Worm (Caenorhabditis elegans) whole organism, L1 larva: ENCODE results near the gene npp-15.
A peak's percentile ranks its signal among the peaks of the same experiment; 100 is the strongest.

Source experiments
- C16A3.4 ChIP-seq: fragments of 150-350 bp; optimal IDR thresholded peaks from 2 replicates; lab custom pipeline; 2014; ENCODE audit warnings: missing biosample characterization, missing genetic modification characterization
- Y116A8C.19 ChIP-seq: sonication (generic microtip); optimal IDR thresholded peaks from 2 replicates; lab custom pipeline; 2016; ENCODE audit warnings: missing compliant biosample characterization, missing genetic modification characterization, borderline replicate concordance
- aha-1 ChIP-seq: fragments of 150-350 bp; optimal IDR thresholded peaks from 2 replicates; lab custom pipeline; 2014; ENCODE audit warnings: missing biosample characterization, missing genetic modification characterization
- alr-1 ChIP-seq: fragments of 200-800 bp; sonication (Bioruptor generic); optimal IDR thresholded peaks from 2 replicates; lab custom pipeline; 2018; ENCODE audit warnings: borderline replicate concordance, mild to moderate bottlenecking, missing genetic modification characterization, missing compliant biosample characterization
- aly-2 ChIP-seq: fragments of 150-350 bp; optimal IDR thresholded peaks from 2 replicates; lab custom pipeline; 2014; ENCODE audit warnings: missing biosample characterization, missing genetic modification characterization
- blmp-1 ChIP-seq: fragments of 150-350 bp; optimal IDR thresholded peaks from 2 replicates; lab custom pipeline; 2014; ENCODE audit warnings: missing biosample characterization, missing genetic modification characterization
- ceh-63 ChIP-seq: fragments of 200-800 bp; sonication (Bioruptor generic); optimal IDR thresholded peaks from 2 replicates; lab custom pipeline; 2018; ENCODE audit warnings: mild to moderate bottlenecking, missing genetic modification characterization, missing compliant biosample characterization
- ceh-82 ChIP-seq, 3 experiments: fragments of 150-350 bp in 1 of 3; sonication (generic microtip) in 2 of 3; optimal IDR thresholded peaks; 2 replicates each; lab custom pipeline; 2014 to 2017; ENCODE audit warnings: missing biosample characterization in 3 of 3, missing genetic modification characterization in 3 of 3
- ceh-88 ChIP-seq: fragments of 200-800 bp; sonication (Bioruptor generic); IDR thresholded peaks from 2 replicates; pipeline ENCODE4 v1.3.6; 2022; ENCODE audit warnings: missing genetic modification characterization, missing compliant biosample characterization
- dpl-1 ChIP-seq, 3 experiments: fragments of 150-350 bp in 2 of 3; sonication (generic microtip) in 1 of 3; optimal IDR thresholded peaks; 2 replicates each; lab custom pipeline; 2014 to 2017; ENCODE audit warnings: missing biosample characterization in 3 of 3, missing genetic modification characterization in 3 of 3, missing genetic modification reagents in 3 of 3
- dsc-1 ChIP-seq: sonication (generic microtip); optimal IDR thresholded peaks from 2 replicates; lab custom pipeline; 2016; ENCODE audit warnings: mild to moderate bottlenecking, missing genetic modification characterization, missing compliant biosample characterization
- efl-1 ChIP-seq, 4 experiments: fragments of 150-350 bp; optimal IDR thresholded peaks in 3 of 4; peaks in 1 of 4; 1 replicate in 1 of 4; 2 replicates in 3 of 4; lab custom pipeline; 2014; ENCODE audit warnings: missing biosample characterization in 2 of 4, missing genetic modification characterization in 2 of 4, missing genetic modification reagents in 2 of 4
- efl-3 ChIP-seq: fragments of 200-800 bp; sonication (Bioruptor generic); optimal IDR thresholded peaks from 2 replicates; lab custom pipeline; 2018; ENCODE audit warnings: mild to moderate bottlenecking, missing genetic modification characterization, missing compliant biosample characterization
- egl-13 ChIP-seq: sonication (generic microtip); optimal IDR thresholded peaks from 2 replicates; lab custom pipeline; 2016; ENCODE audit warnings: missing genotype, missing genetic modification reagents, missing genetic modification characterization, missing compliant biosample characterization
- elt-3 ChIP-seq, 6 experiments: fragments of 150-350 bp in 1 of 6; sonication (generic microtip); optimal IDR thresholded peaks; 2 replicates each; lab custom pipeline; 2017 to 2018; ENCODE audit warnings: missing biosample characterization in 6 of 6, missing genetic modification characterization in 6 of 6, inconsistent platforms in 1 of 6
- ets-5 ChIP-seq: fragments of 200-800 bp; sonication (Bioruptor generic); IDR thresholded peaks from 2 replicates; pipeline ENCODE4 v1.3.6; 2022; ENCODE audit warnings: missing genetic modification characterization, missing compliant biosample characterization
- fkh-4 ChIP-seq: sonication (generic microtip); optimal IDR thresholded peaks from 2 replicates; lab custom pipeline; 2016; ENCODE audit warnings: missing compliant biosample characterization, missing genetic modification characterization, borderline replicate concordance
- grh-1 ChIP-seq: fragments of 200-800 bp; sonication (Bioruptor generic); IDR thresholded peaks from 2 replicates; pipeline ENCODE4 v1.3.6; 2022; ENCODE audit warnings: missing genetic modification reagents, missing genetic modification characterization, missing compliant biosample characterization
- hlh-17 ChIP-seq: fragments of 200-800 bp; sonication (Bioruptor generic); optimal IDR thresholded peaks from 2 replicates; lab custom pipeline; 2018; ENCODE audit warnings: missing genetic modification characterization, mild to moderate bottlenecking, missing compliant biosample characterization, moderate library complexity, borderline replicate concordance
- hlh-4 ChIP-seq: sonication (generic microtip); optimal IDR thresholded peaks from 2 replicates; lab custom pipeline; 2016; ENCODE audit warnings: mild to moderate bottlenecking, missing genetic modification characterization, missing compliant biosample characterization
- hpl-2 ChIP-seq: fragments of 150-350 bp; optimal IDR thresholded peaks from 2 replicates; lab custom pipeline; 2014; ENCODE audit warnings: missing biosample characterization, missing genetic modification reagents, missing genetic modification characterization
- jun-1 ChIP-seq: fragments of 150-350 bp; optimal IDR thresholded peaks from 2 replicates; lab custom pipeline; 2014; ENCODE audit warnings: missing biosample characterization, missing genetic modification reagents, missing genetic modification characterization
- lin-14 ChIP-seq: fragments of 200-800 bp; sonication (Bioruptor generic); optimal IDR thresholded peaks from 2 replicates; lab custom pipeline; 2018; ENCODE audit warnings: mild to moderate bottlenecking, missing genetic modification characterization, moderate library complexity, missing compliant biosample characterization
- lin-15B ChIP-seq: fragments of 150-350 bp; sonication (generic microtip); optimal IDR thresholded peaks from 3 replicates; lab custom pipeline; 2014; ENCODE audit warnings: missing biosample characterization, missing genetic modification characterization
- lin-39 ChIP-seq: fragments of 150-350 bp; optimal IDR thresholded peaks from 2 replicates; lab custom pipeline; 2014; ENCODE audit warnings: missing biosample characterization, missing genetic modification reagents, missing genetic modification characterization
- mab-9 ChIP-seq: fragments of 200-800 bp; sonication (Bioruptor generic); IDR thresholded peaks from 2 replicates; pipeline ENCODE4 v1.3.6; 2022; ENCODE audit warnings: missing genetic modification reagents, missing genetic modification characterization, missing compliant biosample characterization
- mdl-1 ChIP-seq, 2 experiments: fragments of 150-350 bp; optimal IDR thresholded peaks; 2 replicates each; lab custom pipeline; 2014 to 2017; ENCODE audit warnings: missing biosample characterization in 2 of 2, missing genetic modification characterization in 2 of 2, inconsistent platforms in 1 of 2
- mep-1 ChIP-seq: fragments of 150-350 bp; optimal IDR thresholded peaks from 2 replicates; lab custom pipeline; 2014; ENCODE audit warnings: missing biosample characterization, missing genetic modification characterization
- nhr-19 ChIP-seq: fragments of 200-800 bp; sonication (Bioruptor generic); conservative IDR thresholded peaks from 2 replicates; pipeline ENCODE4 v1.3.6; 2022; ENCODE audit warnings: missing genetic modification characterization, missing compliant biosample characterization
- nhr-20 ChIP-seq: sonication (generic microtip); optimal IDR thresholded peaks from 2 replicates; lab custom pipeline; 2016; ENCODE audit warnings: mild to moderate bottlenecking, missing genetic modification characterization, missing compliant biosample characterization
- nhr-237 ChIP-seq: fragments of 150-350 bp; optimal IDR thresholded peaks from 2 replicates; lab custom pipeline; 2014; ENCODE audit warnings: missing biosample characterization, missing genetic modification characterization
- nhr-77 ChIP-seq: fragments of 150-350 bp; optimal IDR thresholded peaks from 2 replicates; lab custom pipeline; 2014; ENCODE audit warnings: missing biosample characterization, missing genetic modification characterization
- nhr-85 ChIP-seq: sonication (generic microtip); peaks from one replicate; lab custom pipeline; 2016; ENCODE audit warnings: missing genetic modification characterization, inconsistent platforms, missing compliant biosample characterization
- nhr-90 ChIP-seq: sonication (generic microtip); optimal IDR thresholded peaks from 2 replicates; lab custom pipeline; 2016; ENCODE audit warnings: mild to moderate bottlenecking, missing genetic modification characterization, missing compliant biosample characterization; ENCODE audit not compliant: poor library complexity
- rnt-1 ChIP-seq: sonication (generic microtip); optimal IDR thresholded peaks from 2 replicates; lab custom pipeline; 2016; ENCODE audit warnings: mild to moderate bottlenecking, missing genetic modification characterization, moderate library complexity, missing compliant biosample characterization
- skn-1 ChIP-seq: fragments of 150-350 bp; optimal IDR thresholded peaks from 2 replicates; lab custom pipeline; 2014; ENCODE audit warnings: missing biosample characterization, missing genetic modification characterization
- snu-23 ChIP-seq: sonication (generic microtip); optimal IDR thresholded peaks from 2 replicates; lab custom pipeline; 2016; ENCODE audit warnings: missing genetic modification characterization, missing compliant biosample characterization
- sup-37 ChIP-seq: fragments of 200-800 bp; sonication (Bioruptor generic); optimal IDR thresholded peaks from 2 replicates; lab custom pipeline; 2018; ENCODE audit warnings: mild to moderate bottlenecking, missing genetic modification characterization, missing compliant biosample characterization
- tbx-2 ChIP-seq: sonication (generic microtip); optimal IDR thresholded peaks from 2 replicates; lab custom pipeline; 2016; ENCODE audit warnings: missing genetic modification characterization, missing compliant biosample characterization
- tlp-1 ChIP-seq: fragments of 150-350 bp; optimal IDR thresholded peaks from 2 replicates; lab custom pipeline; 2014; ENCODE audit warnings: missing biosample characterization, missing genetic modification characterization
- unc-30 ChIP-seq: sonication (generic microtip); optimal IDR thresholded peaks from 2 replicates; lab custom pipeline; 2017; ENCODE audit warnings: missing biosample characterization, missing genetic modification characterization
- unc-86 ChIP-seq: sonication (generic microtip); optimal IDR thresholded peaks from 2 replicates; lab custom pipeline; 2016; ENCODE audit warnings: missing genetic modification characterization, missing compliant biosample characterization
- unc-98 ChIP-seq: fragments of 200-800 bp; sonication (Bioruptor generic); IDR thresholded peaks from 2 replicates; pipeline ENCODE4 v1.3.6; 2022; ENCODE audit warnings: missing genetic modification characterization, missing compliant biosample characterization
- xbp-1 ChIP-seq: sonication (generic microtip); optimal IDR thresholded peaks from 2 replicates; lab custom pipeline; 2016; ENCODE audit warnings: missing genetic modification characterization, missing compliant biosample characterization
- zag-1 ChIP-seq: fragments of 150-350 bp; optimal IDR thresholded peaks from 2 replicates; lab custom pipeline; 2014; ENCODE audit warnings: missing biosample characterization, missing genetic modification characterization
- zip-4 ChIP-seq: fragments of 200-800 bp; sonication (Bioruptor generic); optimal IDR thresholded peaks from 2 replicates; lab custom pipeline; 2018; ENCODE audit warnings: mild to moderate bottlenecking, missing genetic modification characterization, moderate library complexity, missing compliant biosample characterization
- ztf-11 ChIP-seq, 2 experiments: sonication (generic microtip); optimal IDR thresholded peaks; 2 replicates each; lab custom pipeline; 2016 to 2017; ENCODE audit warnings: missing genetic modification characterization in 2 of 2, missing biosample characterization in 1 of 2, missing compliant biosample characterization in 1 of 2

The npp-15 gene

ce11 chrIII:7972687-7973086 lies 43.8 kb downstream of the npp-15 start:
- no peak for TF ChIP-seq aha-1 (tag; lab: Kevin White, UChicago)
- TF ChIP-seq elt-3 (tag; optimal IDR thresholded peaks at IDR 0.05; lab: Kevin White, UChicago): no peak
- no peak for TF ChIP-seq jun-1
- TF ChIP-seq xbp-1 (tag; lab: Kevin White, UChicago): no peak
- no peak for TF ChIP-seq sup-37 (GFP tag; lab: Kevin White, UChicago)
- no peak for TF ChIP-seq fkh-4
- no peak for TF ChIP-seq ceh-63 (GFP tag; lab: Kevin White, UChicago)
- TF ChIP-seq unc-98 (GFP tag; lab: Robert Waterston, UW): no peak
- TF ChIP-seq aly-2 (tag; lab: Kevin White, UChicago): no peak
- no peak for TF ChIP-seq Y116A8C.19 (tag; lab: Kevin White, UChicago)
- TF ChIP-seq nhr-90: no peak
- TF ChIP-seq blmp-1: no peak
- TF ChIP-seq lin-39 (tag; lab: Kevin White, UChicago): no peak

ce11 chrIII:7973201-7973767 lies 44.4 kb downstream of the npp-15 start, which contains the start of the genes eef-1B.1 and aco-2:
eef-1B.1 (minus strand) TSS chrIII:7973386.
aco-2 (plus strand) TSS chrIII:7973717.
- TF ChIP-seq efl-3 (GFP tag; lab: Kevin White, UChicago): no peak
- peak; percentile 2 for TF ChIP-seq zag-1
- no peak for TF ChIP-seq hlh-17 (GFP tag; lab: Kevin White, UChicago)
- TF ChIP-seq unc-30 (tag; lab: Kevin White, UChicago): no peak
- peak; percentile 88 to 95 (median 91) for TF ChIP-seq ceh-82 (tag; optimal IDR thresholded peaks at IDR 0.05; lab: Kevin White, UChicago)
- peak; percentile 38 for TF ChIP-seq aly-2 (tag; lab: Kevin White, UChicago)
- peak; percentile 89 for TF ChIP-seq jun-1
- TF ChIP-seq ets-5: no peak
- TF ChIP-seq grh-1 (GFP tag; lab: Robert Waterston, UW): peak; percentile 88
- TF ChIP-seq nhr-20: peak; percentile 97
- no peak for TF ChIP-seq tlp-1 (tag; lab: Kevin White, UChicago)
- TF ChIP-seq rnt-1 (tag; lab: Kevin White, UChicago): peak; percentile 95
- peak; percentile 90 for TF ChIP-seq unc-86 (tag; lab: Kevin White, UChicago)
- TF ChIP-seq C16A3.4 (tag; lab: Kevin White, UChicago): peak; percentile 96
- TF ChIP-seq fkh-4: peak; percentile 26
- peak; percentile 74 for TF ChIP-seq hpl-2 (GFP tag; lab: Kevin White, UChicago)
- peak; percentile 96 for TF ChIP-seq nhr-19 (GFP tag; lab: Robert Waterston, UW)
- no peak for TF ChIP-seq alr-1 (tag; lab: Kevin White, UChicago)
- peak; percentile 91 to 93 for TF ChIP-seq efl-1 (optimal IDR thresholded peaks at IDR 0.05; lab: Kevin White, UChicago)
- peak; percentile 83 to 98 for TF ChIP-seq efl-1 (GFP tag; optimal IDR thresholded peaks at IDR 0.05 in 1 of 2; lab: Kevin White, UChicago)
- TF ChIP-seq nhr-237 (tag; lab: Kevin White, UChicago): peak; percentile 39
- peak; percentile 90 for TF ChIP-seq mab-9
- peak; percentile 83 for TF ChIP-seq zip-4 (GFP tag; lab: Kevin White, UChicago)
- TF ChIP-seq xbp-1 (tag; lab: Kevin White, UChicago): peak; percentile 92
- peak; percentile 87 to 90 (median 88) for TF ChIP-seq dpl-1 (GFP tag; optimal IDR thresholded peaks at IDR 0.05; lab: Kevin White, UChicago)
- peak; percentile 95 for TF ChIP-seq blmp-1
- TF ChIP-seq ztf-11 (tag; optimal IDR thresholded peaks at IDR 0.05; lab: Kevin White, UChicago): peak in 1 of 2 experiments; percentile 70
- TF ChIP-seq lin-15B (tag; lab: Kevin White, UChicago): peak; percentile 84
- peak; percentile 82 for TF ChIP-seq egl-13 (tag; lab: Kevin White, UChicago)
- TF ChIP-seq snu-23 (GFP tag; lab: Kevin White, UChicago): peak; percentile 97
- peak; percentile 91 for TF ChIP-seq mep-1
- peak; percentile 95 for TF ChIP-seq lin-14
- TF ChIP-seq ceh-88 (GFP tag; lab: Robert Waterston, UW): peak; percentile 62
- peak; percentile 90 for TF ChIP-seq skn-1 (tag; lab: Kevin White, UChicago)
- TF ChIP-seq nhr-77 (tag; lab: Kevin White, UChicago): peak; percentile 87
- TF ChIP-seq tbx-2 (tag; lab: Kevin White, UChicago): peak; percentile 95
- peak in 1 of 2 experiments; percentile 93 for TF ChIP-seq mdl-1 (tag; optimal IDR thresholded peaks at IDR 0.05; lab: Kevin White, UChicago)
- peak; percentile 97 for TF ChIP-seq nhr-85 (tag; lab: Kevin White, UChicago)
- TF ChIP-seq nhr-90: peak; percentile 95
- TF ChIP-seq sup-37 (GFP tag; lab: Kevin White, UChicago): peak; percentile 71
- TF ChIP-seq hlh-4 (tag; lab: Kevin White, UChicago): no peak
- peak; percentile 62 for TF ChIP-seq aha-1 (tag; lab: Kevin White, UChicago)
- TF ChIP-seq Y116A8C.19 (tag; lab: Kevin White, UChicago): no peak
- peak; percentile 98 for TF ChIP-seq dsc-1 (tag; lab: Kevin White, UChicago)
